Worm (Caenorhabditis elegans) whole organism, mixed stage, embryonic: ENCODE data around the gene fos-1.

ENCODE experiments used
- M03D4.4 ChIP-seq: sonication (generic microtip); optimal IDR thresholded peaks from 2 replicates; lab custom pipeline; 2017; ENCODE audit warnings: mild to moderate bottlenecking, missing genetic modification characterization, missing compliant biosample characterization
- bed-3 ChIP-seq: fragments of 200-800 bp; sonication (Bioruptor generic); optimal IDR thresholded peaks from 3 replicates; lab custom pipeline; 2018; ENCODE audit warnings: mild to moderate bottlenecking, missing genetic modification characterization, moderate library complexity, missing compliant biosample characterization
- blmp-1 ChIP-seq: fragments of 150-350 bp; optimal IDR thresholded peaks from 2 replicates; lab custom pipeline; 2014; ENCODE audit warnings: missing biosample characterization, missing genetic modification characterization
- ceh-39 ChIP-seq: fragments of 150-350 bp; optimal IDR thresholded peaks from 2 replicates; lab custom pipeline; 2014; ENCODE audit warnings: missing biosample characterization, missing genetic modification characterization
- ceh-43 ChIP-seq: fragments of 200-800 bp; sonication (Bioruptor generic); optimal IDR thresholded peaks from 2 replicates; lab custom pipeline; 2018; ENCODE audit warnings: mild to moderate bottlenecking, missing genetic modification characterization, moderate library complexity, missing compliant biosample characterization
- ceh-83 ChIP-seq: fragments of 200-800 bp; sonication (Bioruptor generic); optimal IDR thresholded peaks from 2 replicates; lab custom pipeline; 2018; ENCODE audit warnings: mild to moderate bottlenecking, missing genetic modification characterization, missing compliant biosample characterization
- ces-1 ChIP-seq: fragments of 150-350 bp; optimal IDR thresholded peaks from 2 replicates; lab custom pipeline; 2014; ENCODE audit warnings: missing biosample characterization, missing genetic modification reagents, missing genetic modification characterization
- cnd-1 ChIP-seq: fragments of 200-800 bp; sonication (Bioruptor generic); optimal IDR thresholded peaks from 2 replicates; lab custom pipeline; 2018; ENCODE audit warnings: mild to moderate bottlenecking, missing genetic modification characterization, missing compliant biosample characterization
- drap-1 ChIP-seq: fragments of 200-800 bp; sonication (Bioruptor generic); optimal IDR thresholded peaks from 3 replicates; lab custom pipeline; 2018; ENCODE audit warnings: mild to moderate bottlenecking, missing genetic modification characterization, missing compliant biosample characterization
- flh-1 ChIP-seq: fragments of 200-800 bp; sonication (Bioruptor generic); optimal IDR thresholded peaks from 2 replicates; lab custom pipeline; 2018; ENCODE audit warnings: mild to moderate bottlenecking, missing genetic modification characterization, moderate library complexity, missing compliant biosample characterization
- ham-2 ChIP-seq: fragments of 200-800 bp; sonication (Bioruptor generic); optimal IDR thresholded peaks from 2 replicates; lab custom pipeline; 2018; ENCODE audit warnings: mild to moderate bottlenecking, missing genetic modification characterization, missing compliant biosample characterization
- hlh-1 ChIP-seq: fragments of 150-350 bp; optimal IDR thresholded peaks from 2 replicates; lab custom pipeline; 2014; ENCODE audit warnings: missing biosample characterization, missing genetic modification reagents, missing genetic modification characterization
- lin-13 ChIP-seq: fragments of 150-350 bp; optimal IDR thresholded peaks from 2 replicates; lab custom pipeline; 2014; ENCODE audit warnings: missing biosample characterization, missing genetic modification characterization
- lin-32 ChIP-seq: fragments of 200-800 bp; sonication (Bioruptor generic); optimal IDR thresholded peaks from 2 replicates; lab custom pipeline; 2018; ENCODE audit warnings: mild to moderate bottlenecking, missing genetic modification characterization, missing compliant biosample characterization
- lsy-2 ChIP-seq: fragments of 150-350 bp; optimal IDR thresholded peaks from 2 replicates; lab custom pipeline; 2014; ENCODE audit warnings: missing biosample characterization, missing genetic modification characterization
- mab-5 ChIP-seq: fragments of 150-350 bp; optimal IDR thresholded peaks from 2 replicates; lab custom pipeline; 2014; ENCODE audit warnings: missing biosample characterization, missing genetic modification characterization
- mep-1 ChIP-seq: fragments of 150-350 bp; optimal IDR thresholded peaks from 2 replicates; lab custom pipeline; 2017; ENCODE audit warnings: missing biosample characterization, missing genetic modification reagents, missing genetic modification characterization, inconsistent platforms
- mls-2 ChIP-seq: sonication (generic microtip); optimal IDR thresholded peaks from 2 replicates; lab custom pipeline; 2016; ENCODE audit warnings: mild to moderate bottlenecking, missing genetic modification characterization, moderate library complexity, missing compliant biosample characterization
- nhr-12 ChIP-seq: fragments of 150-350 bp; optimal IDR thresholded peaks from 2 replicates; lab custom pipeline; 2014; ENCODE audit warnings: missing biosample characterization, missing genetic modification characterization
- nhr-237 ChIP-seq: fragments of 150-350 bp; optimal IDR thresholded peaks from 2 replicates; lab custom pipeline; 2014; ENCODE audit warnings: missing biosample characterization, missing genetic modification characterization
- nhr-28 ChIP-seq: fragments of 150-350 bp; optimal IDR thresholded peaks from 2 replicates; lab custom pipeline; 2014; ENCODE audit warnings: missing biosample characterization, missing genetic modification characterization
- nhr-76 ChIP-seq: sonication (generic microtip); optimal IDR thresholded peaks from 2 replicates; lab custom pipeline; 2017; ENCODE audit warnings: missing biosample characterization, missing genetic modification characterization
- pha-4 ChIP-seq: fragments of 150-350 bp; optimal IDR thresholded peaks from 2 replicates; lab custom pipeline; 2018; ENCODE audit warnings: missing biosample characterization, missing genetic modification reagents, missing genetic modification characterization
- snpc-4 ChIP-seq: fragments of 150-350 bp; optimal IDR thresholded peaks from 2 replicates; lab custom pipeline; 2014; ENCODE audit warnings: missing biosample characterization, missing genetic modification characterization
- sptf-1 ChIP-seq: sonication (generic microtip); optimal IDR thresholded peaks from 2 replicates; lab custom pipeline; 2017; ENCODE audit warnings: mild to moderate bottlenecking, missing genetic modification characterization, moderate library complexity, missing compliant biosample characterization
- tbx-8 ChIP-seq: fragments of 200-800 bp; sonication (Bioruptor generic); optimal IDR thresholded peaks from 2 replicates; lab custom pipeline; 2018; ENCODE audit warnings: mild to moderate bottlenecking, missing genetic modification characterization, moderate library complexity, missing compliant biosample characterization
- unc-120 ChIP-seq: sonication (generic microtip); optimal IDR thresholded peaks from 2 replicates; lab custom pipeline; 2017; ENCODE audit warnings: missing genetic modification characterization, missing compliant biosample characterization; ENCODE audit not compliant: poor library complexity, severe bottlenecking
- unc-39 ChIP-seq: fragments of 150-350 bp; optimal IDR thresholded peaks from 2 replicates; lab custom pipeline; 2014; ENCODE audit warnings: missing biosample characterization, missing genetic modification characterization
- unc-62 ChIP-seq: fragments of 150-350 bp; optimal IDR thresholded peaks from 2 replicates; lab custom pipeline; 2014; ENCODE audit warnings: missing biosample characterization, missing genetic modification reagents, missing genetic modification characterization
- zip-8 ChIP-seq: fragments of 150-350 bp; optimal IDR thresholded peaks from 2 replicates; lab custom pipeline; 2014; ENCODE audit warnings: missing biosample characterization, missing genetic modification characterization
- ztf-11 ChIP-seq: fragments of 150-350 bp; optimal IDR thresholded peaks from 2 replicates; lab custom pipeline; 2014; ENCODE audit warnings: missing biosample characterization, missing genetic modification characterization

fos-1 gene

DNA sequence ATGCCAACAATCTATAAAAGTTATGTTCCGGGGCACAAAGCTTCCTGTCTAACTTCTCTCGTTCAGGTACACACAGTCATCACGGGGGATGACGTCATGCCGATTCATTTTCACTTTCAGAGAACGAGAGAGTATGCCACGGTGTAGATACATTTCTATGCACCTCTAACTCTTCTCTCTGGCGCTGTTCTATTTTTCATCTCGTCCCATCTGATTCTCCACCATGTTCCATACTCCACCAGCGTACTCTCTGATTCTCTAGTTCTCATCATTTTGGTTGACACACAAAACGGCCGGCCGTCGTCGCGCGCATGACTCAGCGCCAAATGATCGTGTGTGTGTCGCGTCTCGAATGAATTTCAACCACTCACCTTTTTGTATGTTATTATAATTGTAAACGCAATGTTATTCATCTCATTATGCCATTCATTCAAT lies 3.0 kb upstream of the fos-1 start (continued):
- TF ChIP-seq hlh-1 (tag; lab: Kevin White, UChicago) = no peak
- TF ChIP-seq sptf-1 (tag; lab: Kevin White, UChicago) = no peak
- no peak for TF ChIP-seq lin-32 (GFP tag; lab: Kevin White, UChicago)
- TF ChIP-seq unc-120 = peak; percentile 41
- no peak for TF ChIP-seq cnd-1 (tag; lab: Kevin White, UChicago)
- no peak for TF ChIP-seq bed-3 (GFP tag; lab: Kevin White, UChicago)
- no peak for TF ChIP-seq mls-2 (tag; lab: Kevin White, UChicago)

DNA sequence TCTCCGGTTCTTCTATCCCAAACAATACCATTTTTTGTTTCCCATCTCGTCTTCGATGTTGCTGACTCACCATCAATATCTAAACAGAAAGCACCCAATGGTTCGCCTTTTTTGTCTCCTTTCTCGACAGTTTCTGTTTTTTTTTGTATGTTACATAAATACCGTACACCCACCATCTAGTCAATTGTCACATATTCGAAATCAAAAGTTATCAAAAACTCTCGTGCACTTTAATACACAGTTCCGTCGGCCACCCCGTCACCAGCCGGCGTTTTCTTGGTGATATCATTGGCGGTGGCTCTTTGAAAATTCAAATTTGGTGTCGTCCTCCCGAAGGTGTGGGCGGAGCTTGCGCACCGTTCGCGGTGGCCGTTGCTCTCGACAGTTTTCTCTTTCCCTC lies 4.5 kb downstream of the fos-1 start:
- TF ChIP-seq tbx-8 (GFP tag; lab: Kevin White, UChicago) (no peak), lin-13 (tag; lab: Kevin White, UChicago) (no peak), pha-4 (no peak), mls-2 (tag; lab: Kevin White, UChicago) (no peak), blmp-1 (tag; lab: Kevin White, UChicago) (no peak), flh-1 (GFP tag; lab: Kevin White, UChicago) (no peak), lsy-2 (tag; lab: Kevin White, UChicago) (no peak), hlh-1 (tag; lab: Kevin White, UChicago) (no peak), zip-8 (tag; lab: Kevin White, UChicago) (no peak), mep-1 (no peak), M03D4.4 (tag; lab: Kevin White, UChicago) (no peak), snpc-4 (tag; lab: Kevin White, UChicago) (no peak), nhr-237 (no peak), unc-62 (GFP tag; lab: Kevin White, UChicago) (no peak), nhr-76 (tag; lab: Kevin White, UChicago) (no peak), ceh-43 (no peak), ztf-11 (no peak), cnd-1 (tag; lab: Kevin White, UChicago) (no peak)

DNA sequence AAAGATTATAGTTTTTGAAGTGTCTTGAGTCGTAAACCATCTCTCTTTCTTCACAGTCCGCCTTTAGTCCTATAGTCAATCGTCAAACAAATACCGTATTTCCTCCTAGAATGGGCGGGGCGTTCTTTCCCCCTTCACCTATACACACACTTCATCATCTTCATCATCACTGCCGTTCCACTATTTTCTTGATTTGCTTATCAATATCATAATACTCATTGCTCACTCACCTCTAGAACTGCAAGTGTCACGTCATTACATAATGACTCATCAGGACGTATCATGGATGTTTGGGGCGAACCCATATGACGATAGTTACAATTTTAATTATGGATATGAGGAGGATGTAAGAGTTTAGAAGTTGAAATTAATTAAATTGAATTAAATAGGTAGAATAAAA lies 7.2 kb downstream of the fos-1 start:
- TF ChIP-seq nhr-76 (tag; lab: Kevin White, UChicago) (no peak), bed-3 (GFP tag; lab: Kevin White, UChicago) (no peak), lsy-2 (tag; lab: Kevin White, UChicago) (no peak), M03D4.4 (tag; lab: Kevin White, UChicago) (no peak), nhr-28 (tag; lab: Kevin White, UChicago) (no peak), mep-1 (no peak), lin-32 (GFP tag; lab: Kevin White, UChicago) (no peak), unc-120 (no peak), nhr-237 (no peak), blmp-1 (tag; lab: Kevin White, UChicago) (no peak), cnd-1 (tag; lab: Kevin White, UChicago) (no peak), ces-1 (GFP tag; lab: Kevin White, UChicago) (no peak), ceh-83 (GFP tag; lab: Kevin White, UChicago) (no peak), ceh-43 (no peak), hlh-1 (tag; lab: Kevin White, UChicago) (no peak), flh-1 (GFP tag; lab: Kevin White, UChicago) (no peak), lin-13 (tag; lab: Kevin White, UChicago) (no peak), drap-1 (GFP tag; lab: Kevin White, UChicago) (no peak), zip-8 (tag; lab: Kevin White, UChicago) (no peak)

DNA sequence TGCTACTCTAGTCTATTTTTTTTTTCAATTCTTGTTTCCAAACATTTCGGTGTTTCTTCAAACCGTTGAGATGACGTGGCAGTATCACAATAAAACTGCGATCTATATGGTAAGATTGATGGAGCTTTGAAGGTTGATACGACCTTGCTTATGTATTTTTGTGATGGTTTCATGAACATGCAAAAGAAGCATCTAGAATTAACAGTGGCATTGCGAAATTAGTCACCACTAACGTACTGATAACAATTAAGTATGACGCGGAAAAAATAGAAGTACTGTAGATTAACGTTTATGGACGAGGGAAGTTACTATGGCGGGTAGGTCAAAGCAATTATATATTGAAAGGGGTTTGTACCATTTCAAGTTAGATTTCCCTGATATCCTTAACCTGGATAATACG lies 9.0 kb downstream of the fos-1 start:
- TF ChIP-seq hlh-1 (tag; lab: Kevin White, UChicago) = no peak
- TF ChIP-seq lin-13 (tag; lab: Kevin White, UChicago) = no peak
- TF ChIP-seq cnd-1 (tag; lab: Kevin White, UChicago) = no peak
- TF ChIP-seq drap-1 (GFP tag; lab: Kevin White, UChicago) = no peak
- TF ChIP-seq nhr-237 = no peak
- TF ChIP-seq unc-39 = no peak
- no peak for TF ChIP-seq M03D4.4 (tag; lab: Kevin White, UChicago)
- no peak for TF ChIP-seq ceh-39
- TF ChIP-seq mab-5 (tag; lab: Kevin White, UChicago) = no peak

DNA sequence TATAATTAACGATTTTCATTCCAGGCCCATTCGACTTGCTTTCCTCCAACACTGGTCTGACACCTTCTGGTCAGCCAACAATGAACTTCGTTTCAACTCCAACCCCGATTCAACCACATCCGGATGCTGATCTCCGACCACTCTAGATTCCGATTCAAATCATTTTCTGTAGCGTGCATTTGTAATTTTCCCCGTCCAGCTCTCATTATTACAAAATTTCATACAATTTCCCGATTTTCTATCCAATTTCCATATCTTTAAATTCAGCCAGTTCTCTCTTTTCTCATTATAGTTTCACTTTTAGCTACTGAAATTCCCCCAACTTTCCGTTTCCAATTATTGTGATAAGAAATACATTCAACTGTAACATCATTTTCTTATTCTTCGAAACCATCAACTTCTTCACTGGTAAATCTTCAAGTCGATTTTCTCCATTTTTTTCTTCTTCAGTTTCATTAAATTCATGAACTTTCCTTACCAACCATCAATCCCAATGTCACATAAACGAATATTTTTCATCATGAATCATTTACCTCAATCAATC lies 12.2 kb downstream of the fos-1 start:
- TF ChIP-seq mls-2 (tag; lab: Kevin White, UChicago) (no peak), ham-2 (GFP tag; lab: Kevin White, UChicago) (no peak), nhr-12 (tag; lab: Kevin White, UChicago) (no peak)
